Worm (Caenorhabditis elegans): ENCODE measurements around the gene srw-107.

The srw-107 gene

ce11 chrV:556055-556454, 34.6 kb upstream of the srw-107 start, which contains the start of gene srx-8:
Gene srx-8 (minus strand): TSS chrV:556155.
- TF ChIP-seq hmg-20 (GFP tag; IDR thresholded peaks at IDR 0.05) (no peak), F37B4.10 (GFP tag; IDR thresholded peaks at IDR 0.05) (no peak), gei-17 (GFP tag; optimal IDR thresholded peaks at IDR 0.05) (no peak), efl-1 (GFP tag; optimal IDR thresholded peaks at IDR 0.05) (no peak), F57A8.1 (GFP tag; optimal IDR thresholded peaks at IDR 0.05) (no peak), attf-3 (GFP tag; conservative IDR thresholded peaks at IDR 0.05) (no peak), aptf-2 (GFP tag; conservative IDR thresholded peaks at IDR 0.05) (no peak), lin-40 (tag; optimal IDR thresholded peaks at IDR 0.05) (no peak), him-1 (tag; optimal IDR thresholded peaks at IDR 0.05) (no peak), snpc-1.1 (tag; optimal IDR thresholded peaks at IDR 0.05; ENCODE audit: insufficient read depth) (no peak), ztf-25 (GFP tag; IDR thresholded peaks at IDR 0.05) (no peak), aptf-3 (GFP tag; IDR thresholded peaks at IDR 0.05) (no peak), F22D6.2 (tag; optimal IDR thresholded peaks at IDR 0.05) (no peak), F39B2.1 (GFP tag; IDR thresholded peaks at IDR 0.05) (no peak), bed-1 (GFP tag; IDR thresholded peaks at IDR 0.05) (no peak), tbp1 (GFP tag; optimal IDR thresholded peaks at IDR 0.05) (no peak), rec-8 (tag; optimal IDR thresholded peaks at IDR 0.05) (no peak), ets-4 (GFP tag; optimal IDR thresholded peaks at IDR 0.05) (no peak), atf-7 (tag; optimal IDR thresholded peaks at IDR 0.05) (no peak), nfya-2 (GFP tag; IDR thresholded peaks at IDR 0.05) (no peak)

ce11 chrV:553067-553466, 31.6 kb upstream of the srw-107 start, which contains the start of gene C14C6.8:
Gene C14C6.8 (minus strand): TSS chrV:553167.
- TF ChIP-seq lsy-27 (tag; optimal IDR thresholded peaks at IDR 0.05; ENCODE audit: borderline replicate concordance, insufficient read depth) = no peak
- no peak for TF ChIP-seq ztf-6 (GFP tag; IDR thresholded peaks at IDR 0.05)
- TF ChIP-seq hmg-1.2 (GFP tag; IDR thresholded peaks at IDR 0.05) = no peak
- no peak for TF ChIP-seq attf-3 (GFP tag; conservative IDR thresholded peaks at IDR 0.05)
- no peak for TF ChIP-seq egrh-3 (GFP tag; IDR thresholded peaks at IDR 0.05)
- TF ChIP-seq lsl-1 (GFP tag; optimal IDR thresholded peaks at IDR 0.05) = no peak

- no peak for TF ChIP-seq T26A5.8 (tag; optimal IDR thresholded peaks at IDR 0.05)
- no peak for TF ChIP-seq gei-17 (GFP tag; optimal IDR thresholded peaks at IDR 0.05)
- TF ChIP-seq zfh-2 (GFP tag; conservative IDR thresholded peaks at IDR 0.05) = no peak
- no peak for TF ChIP-seq akir-1 (GFP tag; optimal IDR thresholded peaks at IDR 0.05)
- TF ChIP-seq nhr-120 (GFP tag; IDR thresholded peaks at IDR 0.05) = no peak
- no peak for TF ChIP-seq F52B5.7 (tag; optimal IDR thresholded peaks at IDR 0.05)
- no peak for TF ChIP-seq F55B11.4 (tag; optimal IDR thresholded peaks at IDR 0.05; ENCODE audit: borderline replicate concordance, insufficient read depth)
- TF ChIP-seq Y56A3A.18 (GFP tag; IDR thresholded peaks at IDR 0.05) = no peak
- TF ChIP-seq rcor-1 (GFP tag; IDR thresholded peaks at IDR 0.05) = no peak
- no peak for TF ChIP-seq nfya-1 (tag; optimal IDR thresholded peaks at IDR 0.05; ENCODE audit: borderline replicate concordance, insufficient read depth)
- no peak for TF ChIP-seq tbp1 (GFP tag; optimal IDR thresholded peaks at IDR 0.05)
- no peak for TF ChIP-seq unc-130 (GFP tag; optimal IDR thresholded peaks at IDR 0.05)
- no peak for TF ChIP-seq ztf-28 (GFP tag; IDR thresholded peaks at IDR 0.05)
- TF ChIP-seq bed-2 (GFP tag; IDR thresholded peaks at IDR 0.05) = no peak
- TF ChIP-seq sptf-2 (GFP tag; optimal IDR thresholded peaks at IDR 0.05) = no peak
- TF ChIP-seq lin-54 (GFP tag; optimal IDR thresholded peaks at IDR 0.05) = no peak
- no peak for TF ChIP-seq hlh-12 (tag; optimal IDR thresholded peaks at IDR 0.05)
- no peak for TF ChIP-seq ceh-91 (GFP tag; IDR thresholded peaks at IDR 0.05)
Observed at ce11 chrV:552406-552805, 31.0 kb upstream of the srw-107 start.

All from whole organism, young adult.